Worm (Caenorhabditis elegans): Measurements from ENCODE around the gene F46C8.8.

DNA sequence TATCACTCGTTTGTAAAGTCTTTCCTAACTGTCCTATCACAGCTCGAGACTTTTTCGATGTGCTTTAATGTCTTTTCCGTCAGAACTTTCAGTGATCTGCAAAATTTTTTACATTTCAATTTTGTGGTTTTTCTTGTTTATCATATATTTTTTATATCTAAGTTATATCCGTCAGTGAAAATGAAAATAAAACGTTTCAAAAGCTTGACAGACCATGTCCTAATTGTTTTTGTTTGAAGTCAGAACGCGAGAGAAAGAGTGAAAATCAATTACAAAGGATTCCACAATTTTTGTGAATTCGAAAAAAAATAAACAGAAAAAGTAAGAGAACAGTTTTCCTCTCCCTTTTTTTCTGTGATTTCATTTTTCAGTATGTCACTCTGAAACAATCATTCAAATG lies 6.1 kb downstream of the F46C8.8 start, which contains the start of gene F46C8.1:
- TF ChIP-seq nhr-23 (tag; optimal IDR thresholded peaks at IDR 0.05) (no peak), lin-39 (tag; optimal IDR thresholded peaks at IDR 0.05) (no peak), nhr-11 (tag; optimal IDR thresholded peaks at IDR 0.05) (no peak), lsy-2 (tag; optimal IDR thresholded peaks at IDR 0.05) (no peak), nhr-237 (tag; optimal IDR thresholded peaks at IDR 0.05) (no peak), nhr-6 (tag; optimal IDR thresholded peaks at IDR 0.05) (no peak), ztf-1 (GFP tag; conservative IDR thresholded peaks at IDR 0.05) (no peak), mdl-1 (tag; optimal IDR thresholded peaks at IDR 0.05) (no peak), lin-13 (GFP tag; optimal IDR thresholded peaks at IDR 0.05) (no peak), F13H6.1 (tag; optimal IDR thresholded peaks at IDR 0.05) (no peak), unc-62 (GFP tag; optimal IDR thresholded peaks at IDR 0.05) (no peak)

Measured in whole organism, L2 larva.